Worm (Caenorhabditis elegans) whole organism, mixed stage, embryonic: ENCODE measurements around the gene sna-3.

Source experiments
- elt-3 ChIP-seq: fragments of 150-350 bp; optimal IDR thresholded peaks from 2 replicates; lab custom pipeline; 2014; ENCODE audit warnings: missing biosample characterization, missing genetic modification characterization
- hlh-1 ChIP-seq: fragments of 150-350 bp; optimal IDR thresholded peaks from 2 replicates; lab custom pipeline; 2014; ENCODE audit warnings: missing biosample characterization, missing genetic modification reagents, missing genetic modification characterization
- mab-5 ChIP-seq: fragments of 150-350 bp; optimal IDR thresholded peaks from 2 replicates; lab custom pipeline; 2014; ENCODE audit warnings: missing biosample characterization, missing genetic modification characterization
- mep-1 ChIP-seq: fragments of 150-350 bp; optimal IDR thresholded peaks from 2 replicates; lab custom pipeline; 2017; ENCODE audit warnings: missing biosample characterization, missing genetic modification reagents, missing genetic modification characterization, inconsistent platforms
- mls-2 ChIP-seq: sonication (generic microtip); optimal IDR thresholded peaks from 2 replicates; lab custom pipeline; 2016; ENCODE audit warnings: mild to moderate bottlenecking, missing genetic modification characterization, moderate library complexity, missing compliant biosample characterization
- nhr-237 ChIP-seq: fragments of 150-350 bp; optimal IDR thresholded peaks from 2 replicates; lab custom pipeline; 2014; ENCODE audit warnings: missing biosample characterization, missing genetic modification characterization
- nhr-76 ChIP-seq: sonication (generic microtip); optimal IDR thresholded peaks from 2 replicates; lab custom pipeline; 2017; ENCODE audit warnings: missing biosample characterization, missing genetic modification characterization
- pha-4 ChIP-seq: fragments of 150-350 bp; optimal IDR thresholded peaks from 2 replicates; lab custom pipeline; 2018; ENCODE audit warnings: missing biosample characterization, missing genetic modification reagents, missing genetic modification characterization
- unc-39 ChIP-seq: fragments of 150-350 bp; optimal IDR thresholded peaks from 2 replicates; lab custom pipeline; 2014; ENCODE audit warnings: missing biosample characterization, missing genetic modification characterization
- unc-62 ChIP-seq: fragments of 150-350 bp; optimal IDR thresholded peaks from 2 replicates; lab custom pipeline; 2014; ENCODE audit warnings: missing biosample characterization, missing genetic modification reagents, missing genetic modification characterization

DNA sequence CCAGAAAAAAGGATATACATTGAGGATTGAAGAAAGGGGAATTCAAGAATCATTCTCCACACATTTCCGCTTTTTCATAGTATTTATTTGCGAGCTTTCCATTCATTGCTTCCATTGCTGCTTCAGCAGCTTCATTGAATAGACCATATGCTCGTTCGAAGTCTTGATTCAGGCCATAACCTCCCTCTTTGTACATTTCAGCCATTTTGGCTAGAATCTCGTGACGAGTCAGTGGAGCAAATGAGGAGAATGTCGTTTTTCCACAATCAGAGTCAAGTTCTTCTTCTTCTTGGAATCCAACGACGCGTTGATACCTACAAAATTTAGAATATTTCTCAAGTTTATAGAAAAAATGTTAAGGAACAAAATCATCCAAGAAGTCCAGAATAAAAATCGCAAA lies 40.8 kb downstream of the sna-3 start:
- TF ChIP-seq pha-4 = no peak
- no peak for TF ChIP-seq nhr-237 (tag; lab: Kevin White, UChicago)
- no peak for TF ChIP-seq hlh-1 (tag; lab: Kevin White, UChicago)
- TF ChIP-seq mls-2 = no peak
- no peak for TF ChIP-seq nhr-76 (tag; lab: Kevin White, UChicago)
- no peak for TF ChIP-seq mep-1 (tag; lab: Kevin White, UChicago)
- TF ChIP-seq unc-62 (GFP tag; lab: Kevin White, UChicago) = no peak
- TF ChIP-seq elt-3 (tag; lab: Kevin White, UChicago) = no peak
- TF ChIP-seq mab-5 = no peak
- no peak for TF ChIP-seq unc-39 (tag; lab: Kevin White, UChicago)
